Fruit fly (Drosophila melanogaster) whole organism, prepupa: ENCODE results near the gene CG31999.

Experiments used
- CG15336 ChIP-seq: fragments of 200-800 bp; sonication (Bioruptor generic); IDR thresholded peaks from 2 replicates; pipeline ENCODE4 v1.3.6; 2022; ENCODE audit warnings: missing biosample characterization, missing genetic modification characterization
- Lpt ChIP-seq: fragments of 200-800 bp; sonication (Bioruptor generic); optimal IDR thresholded peaks from 3 replicates; lab custom pipeline; 2016; ENCODE audit warnings: missing biosample characterization, missing genetic modification characterization

- TF ChIP-seq CG15336 (no peak), Lpt (GFP tag; lab: Kevin White, UChicago) (no peak)
Measured at dm6 chr4:238400-238799, 10.9 kb upstream of the CG31999 start.
